Worm (Caenorhabditis elegans) whole organism, mixed stage, embryonic: ENCODE data around the gene F23F1.6.

Experiments
- lin-13 ChIP-seq: fragments of 150-350 bp; optimal IDR thresholded peaks from 2 replicates; lab custom pipeline; 2014; ENCODE audit warnings: missing biosample characterization, missing genetic modification characterization
- lsy-2 ChIP-seq: fragments of 150-350 bp; optimal IDR thresholded peaks from 2 replicates; lab custom pipeline; 2014; ENCODE audit warnings: missing biosample characterization, missing genetic modification characterization
- mab-5 ChIP-seq: fragments of 150-350 bp; optimal IDR thresholded peaks from 2 replicates; lab custom pipeline; 2014; ENCODE audit warnings: missing biosample characterization, missing genetic modification characterization
- mls-2 ChIP-seq: sonication (generic microtip); optimal IDR thresholded peaks from 2 replicates; lab custom pipeline; 2016; ENCODE audit warnings: mild to moderate bottlenecking, missing genetic modification characterization, moderate library complexity, missing compliant biosample characterization
- nhr-28 ChIP-seq: fragments of 150-350 bp; optimal IDR thresholded peaks from 2 replicates; lab custom pipeline; 2014; ENCODE audit warnings: missing biosample characterization, missing genetic modification characterization
- unc-62 ChIP-seq: fragments of 150-350 bp; optimal IDR thresholded peaks from 2 replicates; lab custom pipeline; 2014; ENCODE audit warnings: missing biosample characterization, missing genetic modification reagents, missing genetic modification characterization
- zip-8 ChIP-seq: fragments of 150-350 bp; optimal IDR thresholded peaks from 2 replicates; lab custom pipeline; 2014; ENCODE audit warnings: missing biosample characterization, missing genetic modification characterization
- ztf-11 ChIP-seq: fragments of 150-350 bp; optimal IDR thresholded peaks from 2 replicates; lab custom pipeline; 2014; ENCODE audit warnings: missing biosample characterization, missing genetic modification characterization

DNA sequence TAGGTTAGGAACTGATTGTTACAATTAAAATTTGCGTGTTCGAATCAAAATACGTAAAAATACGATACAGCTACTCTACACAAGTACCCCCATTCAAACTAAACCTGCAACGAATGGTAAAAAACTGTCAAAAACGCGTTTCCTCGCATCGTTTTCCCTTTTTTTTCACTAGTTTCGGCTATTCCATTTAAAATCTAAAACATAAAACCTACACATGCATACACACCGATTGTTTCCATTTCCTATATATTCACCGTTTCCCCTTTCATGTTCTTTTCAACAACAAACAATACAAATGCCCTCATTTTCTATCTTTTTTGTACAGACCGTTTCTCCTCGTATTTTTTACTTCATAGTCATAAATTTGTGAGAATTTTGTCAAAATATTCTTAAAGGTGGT is 31.6 kb upstream of the F23F1.6 start:
- no peak for TF ChIP-seq nhr-28 (tag; lab: Kevin White, UChicago)
- no peak for TF ChIP-seq lin-13 (tag; lab: Kevin White, UChicago)
- no peak for TF ChIP-seq unc-62 (GFP tag; lab: Kevin White, UChicago)
- TF ChIP-seq lsy-2 (tag; lab: Kevin White, UChicago): no peak
- no peak for TF ChIP-seq ztf-11 (tag; lab: Kevin White, UChicago)
- no peak for TF ChIP-seq mls-2 (tag; lab: Kevin White, UChicago)
- no peak for TF ChIP-seq zip-8 (tag; lab: Kevin White, UChicago)
- no peak for TF ChIP-seq mab-5
